Fruit fly (Drosophila melanogaster) whole organism, embryonic: ENCODE data around the gene Cpr64Ab.

ENCODE experiments used
- Adf1 ChIP-seq: fragments of 200-800 bp; sonication (Bioruptor generic); IDR thresholded peaks from 2 replicates; pipeline ENCODE4 v1.3.6; 2022; ENCODE audit warnings: missing biosample characterization, missing genetic modification characterization
- Awh ChIP-seq: fragments of 200-800 bp; sonication (Bioruptor generic); IDR thresholded peaks from 2 replicates; pipeline ENCODE4, ENCODE4 v1.3.6; 2022; ENCODE audit warnings: missing biosample characterization, missing genetic modification characterization
- BtbVII ChIP-seq: fragments of 200-800 bp; sonication (Bioruptor generic); optimal IDR thresholded peaks from 3 replicates; lab custom pipeline; 2017; ENCODE audit warnings: missing biosample characterization, mild to moderate bottlenecking, missing genetic modification characterization
- C15 ChIP-seq: fragments of 200-800 bp; sonication (Bioruptor generic); IDR thresholded peaks from 3 replicates; pipeline ENCODE4 v1.3.6; 2022; ENCODE audit warnings: missing biosample characterization, missing genetic modification characterization
- CG1024 ChIP-seq: fragments of 200-800 bp; sonication (Bioruptor generic); IDR thresholded peaks from 2 replicates; pipeline ENCODE4 v1.3.6; 2022; ENCODE audit warnings: missing biosample characterization, missing genetic modification characterization
- CG10959 ChIP-seq: fragments of 200-800 bp; sonication (Bioruptor generic); IDR thresholded peaks from 2 replicates; pipeline ENCODE4 v1.3.6; 2022; ENCODE audit warnings: missing biosample characterization, missing genetic modification characterization
- CG10979 ChIP-seq: fragments of 200-800 bp; sonication (Bioruptor generic); optimal IDR thresholded peaks from 2 replicates; lab custom pipeline; 2018; ENCODE audit warnings: missing biosample characterization, mild to moderate bottlenecking, missing genetic modification characterization, moderate library complexity
- CG11504 ChIP-seq: fragments of 200-800 bp; sonication (Bioruptor generic); optimal IDR thresholded peaks from 3 replicates; lab custom pipeline; 2019; ENCODE audit warnings: missing biosample characterization, mild to moderate bottlenecking, missing genetic modification characterization, moderate library complexity
- CG13424 ChIP-seq: fragments of 200-800 bp; sonication (Bioruptor generic); optimal IDR thresholded peaks from 2 replicates; lab custom pipeline; 2019; ENCODE audit warnings: missing biosample characterization, mild to moderate bottlenecking, missing genetic modification characterization, moderate library complexity
- CG14014 ChIP-seq: fragments of 200-800 bp; sonication (Bioruptor generic); IDR thresholded peaks from 2 replicates; pipeline ENCODE4 v1.3.6; 2022; ENCODE audit warnings: missing biosample characterization, missing genetic modification characterization
- CG14710 ChIP-seq: fragments of 200-800 bp; sonication (Bioruptor generic); optimal IDR thresholded peaks from 3 replicates; lab custom pipeline; 2019; ENCODE audit warnings: missing biosample characterization, mild to moderate bottlenecking, missing genetic modification characterization, moderate library complexity
- CG15479 ChIP-seq: fragments of 200-800 bp; sonication (Bioruptor generic); optimal IDR thresholded peaks from 3 replicates; lab custom pipeline; 2019; ENCODE audit warnings: missing biosample characterization, mild to moderate bottlenecking, missing genetic modification characterization, moderate library complexity
- CG16863 ChIP-seq: fragments of 200-800 bp; sonication (Bioruptor generic); optimal IDR thresholded peaks from 3 replicates; lab custom pipeline; 2016; ENCODE audit warnings: missing biosample characterization, missing genetic modification characterization
- CG17186 ChIP-seq: fragments of 200-800 bp; sonication (Bioruptor generic); optimal IDR thresholded peaks from 3 replicates; lab custom pipeline; 2017; ENCODE audit warnings: missing biosample characterization, missing genetic modification reagents, missing genetic modification characterization
- CG17385 ChIP-seq: fragments of 200-800 bp; sonication (Bioruptor generic); optimal IDR thresholded peaks from 3 replicates; lab custom pipeline; 2018; ENCODE audit warnings: missing biosample characterization, mild to moderate bottlenecking, missing genetic modification characterization
- CG2120 ChIP-seq: fragments of 200-800 bp; sonication (Bioruptor generic); optimal IDR thresholded peaks from 3 replicates; lab custom pipeline; 2016; ENCODE audit warnings: missing biosample characterization, missing genetic modification characterization
- CG31224 ChIP-seq: fragments of 200-800 bp; sonication (Bioruptor generic); IDR thresholded peaks from 2 replicates; pipeline ENCODE4 v1.3.6; 2022; ENCODE audit warnings: missing biosample characterization, missing genetic modification characterization
- CG3726 ChIP-seq: fragments of 200-800 bp; sonication (Bioruptor generic); IDR thresholded peaks from 3 replicates; pipeline ENCODE4, ENCODE4 v1.3.6; 2022; ENCODE audit warnings: missing biosample characterization, missing genetic modification characterization
- CG3838 ChIP-seq: fragments of 200-800 bp; sonication (Bioruptor generic); optimal IDR thresholded peaks from 3 replicates; lab custom pipeline; 2016; ENCODE audit warnings: missing biosample characterization, missing genetic modification characterization
- CG4424 ChIP-seq: fragments of 200-800 bp; sonication (Bioruptor generic); optimal IDR thresholded peaks from 3 replicates; lab custom pipeline; 2016; ENCODE audit warnings: missing biosample characterization, missing genetic modification characterization
- CG6683 ChIP-seq: fragments of 200-800 bp; sonication (Bioruptor generic); optimal IDR thresholded peaks from 2 replicates; lab custom pipeline; 2017; ENCODE audit warnings: missing biosample characterization, mild to moderate bottlenecking, missing genetic modification characterization, missing genetic modification reagents
- CG8089 ChIP-seq: fragments of 200-800 bp; sonication (Bioruptor generic); optimal IDR thresholded peaks from 3 replicates; lab custom pipeline; 2016; ENCODE audit warnings: missing biosample characterization, missing genetic modification characterization
- CG9215 ChIP-seq: fragments of 200-800 bp; sonication (Bioruptor generic); IDR thresholded peaks from 2 replicates; pipeline ENCODE4 v1.3.6; 2022; ENCODE audit warnings: missing biosample characterization, missing genetic modification characterization
- CG9932 ChIP-seq: fragments of 200-800 bp; sonication (Bioruptor generic); IDR thresholded peaks from 2 replicates; pipeline ENCODE4 v1.3.6; 2022; ENCODE audit warnings: missing biosample characterization, missing genetic modification characterization
- D19A ChIP-seq: fragments of 200-800 bp; optimal IDR thresholded peaks from 3 replicates; lab custom pipeline; 2019; ENCODE audit warnings: missing biosample characterization, mild to moderate bottlenecking, missing genetic modification characterization, moderate library complexity
- H2.0 ChIP-seq: fragments of 200-800 bp; sonication (Bioruptor generic); IDR thresholded peaks from 2 replicates; pipeline ENCODE4 v1.3.6; 2022; ENCODE audit warnings: missing biosample characterization, missing genetic modification characterization
- HLH54F ChIP-seq: fragments of 200-800 bp; sonication (Bioruptor generic); optimal IDR thresholded peaks from 3 replicates; lab custom pipeline; 2016; ENCODE audit warnings: missing biosample characterization, missing genetic modification characterization
- Jarid2 ChIP-seq: fragments of 200-800 bp; sonication (Bioruptor generic); optimal IDR thresholded peaks from 3 replicates; lab custom pipeline; 2017; ENCODE audit warnings: mild to moderate bottlenecking, missing biosample characterization, missing genetic modification reagents, missing genetic modification characterization
- Lim3 ChIP-seq: fragments of 200-800 bp; sonication (Bioruptor generic); IDR thresholded peaks from 2 replicates; pipeline ENCODE4 v1.3.6; 2022; ENCODE audit warnings: missing biosample characterization, missing genetic modification characterization
- Meics ChIP-seq: fragments of 200-800 bp; sonication (Bioruptor generic); optimal IDR thresholded peaks from 2 replicates; lab custom pipeline; 2017; ENCODE audit warnings: missing biosample characterization, mild to moderate bottlenecking, missing genetic modification characterization
- Mrtf ChIP-seq: fragments of 200-800 bp; sonication (Bioruptor generic); IDR thresholded peaks from 3 replicates; pipeline ENCODE4 v1.3.6; 2022; ENCODE audit warnings: missing biosample characterization, missing genetic modification characterization
- Nf-YB ChIP-seq: fragments of 200-800 bp; sonication (Bioruptor generic); optimal IDR thresholded peaks from 3 replicates; lab custom pipeline; 2019; ENCODE audit warnings: missing biosample characterization, mild to moderate bottlenecking, missing genetic modification characterization, moderate library complexity
- Poxn ChIP-seq: fragments of 200-800 bp; sonication (Bioruptor generic); IDR thresholded peaks from 2 replicates; pipeline ENCODE4 v1.3.6; 2022; ENCODE audit warnings: missing biosample characterization, missing genetic modification characterization
- Sox102F ChIP-seq: fragments of 200-800 bp; sonication (Bioruptor generic); optimal IDR thresholded peaks from 2 replicates; lab custom pipeline; 2018; ENCODE audit warnings: missing biosample characterization, mild to moderate bottlenecking, missing genetic modification characterization, moderate library complexity
- al ChIP-seq: fragments of 200-800 bp; sonication (Bioruptor generic); IDR thresholded peaks from 2 replicates; pipeline ENCODE4 v1.3.6; 2022; ENCODE audit warnings: missing biosample characterization, missing genetic modification characterization
- amos ChIP-seq: fragments of 200-800 bp; sonication (Bioruptor generic); IDR thresholded peaks from 2 replicates; pipeline ENCODE4 v1.3.6; 2022; ENCODE audit warnings: missing biosample characterization, missing genetic modification characterization; ENCODE audit not compliant: partially characterized antibody
- ase ChIP-seq: fragments of 200-800 bp; sonication (Bioruptor generic); IDR thresholded peaks from 3 replicates; pipeline ENCODE4 v1.3.6; 2022; ENCODE audit warnings: missing biosample characterization, missing genetic modification characterization
- btn ChIP-seq: fragments of 200-800 bp; sonication (Bioruptor generic); optimal IDR thresholded peaks from 2 replicates; lab custom pipeline; 2016; ENCODE audit warnings: missing biosample characterization, missing genetic modification characterization
- ems ChIP-seq: fragments of 200-800 bp; sonication (Bioruptor generic); optimal IDR thresholded peaks from 3 replicates; lab custom pipeline; 2016; ENCODE audit warnings: missing biosample characterization, missing genetic modification characterization
- lab ChIP-seq: fragments of 200-800 bp; sonication (Bioruptor generic); optimal IDR thresholded peaks from 3 replicates; lab custom pipeline; 2017; ENCODE audit warnings: missing biosample characterization, missing genetic modification characterization, mild to moderate bottlenecking, moderate library complexity, missing genetic modification reagents
- lilli ChIP-seq: fragments of 200-800 bp; sonication (Bioruptor generic); optimal IDR thresholded peaks from 3 replicates; lab custom pipeline; 2016; ENCODE audit warnings: missing biosample characterization, missing genetic modification characterization
- lola ChIP-seq, 3 experiments: fragments of >200 bp in 2 of 3; fragments of 200-800 bp in 1 of 3; sonication (Bioruptor generic) in 1 of 3; optimal IDR thresholded peaks; 2 replicates each; lab custom pipeline; 2017 to 2019; ENCODE audit warnings: missing biosample characterization in 3 of 3, missing genetic modification characterization in 3 of 3, mild to moderate bottlenecking in 1 of 3, moderate library complexity in 1 of 3
- mam ChIP-seq: fragments of 200-800 bp; sonication (Bioruptor generic); optimal IDR thresholded peaks from 3 replicates; lab custom pipeline; 2016; ENCODE audit warnings: missing biosample characterization, missing genetic modification characterization
- nerfin-1 ChIP-seq: fragments of 200-800 bp; sonication (Bioruptor generic); optimal IDR thresholded peaks from 3 replicates; lab custom pipeline; 2019; ENCODE audit warnings: missing biosample characterization, mild to moderate bottlenecking, missing genetic modification characterization, moderate library complexity
- oc ChIP-seq: fragments of 200-800 bp; sonication (Bioruptor generic); optimal IDR thresholded peaks from 2 replicates; lab custom pipeline; 2018; ENCODE audit warnings: missing biosample characterization, mild to moderate bottlenecking, missing genetic modification characterization, moderate library complexity
- pb ChIP-seq: fragments of 200-800 bp; sonication (Bioruptor generic); optimal IDR thresholded peaks from 3 replicates; lab custom pipeline; 2016; ENCODE audit warnings: missing biosample characterization, missing genetic modification characterization
- seq ChIP-seq: fragments of 200-800 bp; sonication (Bioruptor generic); IDR thresholded peaks from 2 replicates; pipeline ENCODE4 v1.3.6; 2022; ENCODE audit warnings: missing biosample characterization, missing genetic modification characterization
- so ChIP-seq: fragments of 200-800 bp; sonication (Bioruptor generic); IDR thresholded peaks from 3 replicates; pipeline ENCODE4 v1.3.6; 2022; ENCODE audit warnings: missing biosample characterization, missing genetic modification characterization
- tna ChIP-seq: fragments of 200-800 bp; sonication (Bioruptor generic); IDR thresholded peaks from 2 replicates; pipeline ENCODE4 v1.3.6; 2022; ENCODE audit warnings: missing biosample characterization, missing genetic modification characterization; ENCODE audit not compliant: partially characterized antibody
- wdn ChIP-seq: fragments of 200-800 bp; sonication (Bioruptor generic); IDR thresholded peaks from 2 replicates; pipeline ENCODE4 v1.3.6; 2022; ENCODE audit warnings: missing biosample characterization, missing genetic modification characterization

Cpr64Ab gene

DNA sequence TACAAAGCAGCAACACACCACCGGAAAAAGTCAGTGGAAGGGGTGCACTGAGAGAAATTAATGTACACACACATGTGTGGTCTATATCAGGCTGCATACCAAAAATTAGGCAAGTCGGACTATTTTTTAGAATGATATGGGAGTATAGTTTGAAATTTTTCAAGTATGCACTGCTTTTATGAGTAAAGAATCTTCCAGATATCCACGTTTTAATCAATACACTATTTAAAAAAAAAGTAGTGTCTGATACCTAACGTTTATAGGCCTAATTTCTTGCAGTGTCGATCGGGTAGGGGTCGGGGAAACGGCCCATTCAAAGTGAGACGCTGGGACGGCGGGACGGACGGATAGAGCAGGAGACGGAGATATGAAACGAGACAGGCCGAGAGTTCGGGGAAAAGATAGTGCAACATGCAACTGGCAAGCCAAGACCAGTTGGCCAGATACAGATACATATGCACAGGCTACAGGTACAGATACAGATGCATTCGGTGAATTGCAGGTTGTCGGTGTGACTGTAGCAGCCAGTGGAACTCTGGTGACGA lies 19.1 kb upstream of the Cpr64Ab start (continued):
- TF ChIP-seq CG17186 (GFP tag; lab: Kevin White, UChicago) (peak; percentile 79), Poxn (no peak), so (peak; percentile 90), BtbVII (GFP tag; lab: Kevin White, UChicago) (peak; percentile 79), CG16863 (GFP tag; lab: Kevin White, UChicago) (peak; percentile 94), CG10959 (peak; percentile 95), seq (peak; percentile 77), wdn (GFP tag; lab: Robert Waterston, UW) (no peak), Adf1 (GFP tag; lab: Robert Waterston, UW) (no peak), Meics (GFP tag; lab: Kevin White, UChicago) (peak; percentile 67), nerfin-1 (tag; lab: Kevin White, UChicago) (peak; percentile 93), Sox102F (GFP tag; lab: Kevin White, UChicago) (peak; percentile 96), Jarid2 (GFP tag; lab: Kevin White, UChicago) (peak; percentile 69), lola (GFP tag; optimal IDR thresholded peaks at IDR 0.05; lab: Kevin White, UChicago) (peak in 1 of 3 experiments; percentile 99), C15 (GFP tag; lab: Robert Waterston, UW) (no peak), CG14710 (tag; lab: Kevin White, UChicago) (peak; percentile 97), amos (GFP tag; lab: Robert Waterston, UW) (no peak), H2.0 (GFP tag; lab: Robert Waterston, UW) (peak; percentile 78), CG10979 (peak; percentile 98), Nf-YB (GFP tag; lab: Kevin White, UChicago) (peak; percentile 82), tna (GFP tag; lab: Robert Waterston, UW) (no peak), lilli (GFP tag; lab: Kevin White, UChicago) (peak; percentile 85), Awh (peak; percentile 76; the same call in 1 of the 2 replicates), CG17385 (GFP tag; lab: Kevin White, UChicago) (peak; percentile 86), CG2120 (GFP tag; lab: Kevin White, UChicago) (peak; percentile 43), CG8089 (peak; percentile 94), CG11504 (peak; percentile 95), CG9215 (GFP tag; lab: Robert Waterston, UW) (peak; percentile 73), al (GFP tag; lab: Robert Waterston, UW) (0 out of 2 replicates have a peak, but pooled peaks have one; percentile 15), pb (GFP tag; lab: Kevin White, UChicago) (peak; percentile 92), oc (tag; lab: Kevin White, UChicago) (peak; percentile 91), lab (GFP tag; lab: Kevin White, UChicago) (peak; percentile 85), CG13424 (tag; lab: Kevin White, UChicago) (peak; percentile 95), btn (peak; percentile 94), CG1024 (GFP tag; lab: Robert Waterston, UW) (peak; percentile 66), ems (GFP tag; lab: Kevin White, UChicago) (peak; percentile 91), D19A (tag; lab: Kevin White, UChicago) (peak; percentile 93), CG9932 (GFP tag; lab: Robert Waterston, UW) (no peak), CG31224 (GFP tag; lab: Robert Waterston, UW) (peak; percentile 45; the same call in 1 of the 2 replicates), CG3838 (peak; percentile 72), Mrtf (GFP tag; lab: Robert Waterston, UW) (peak; percentile 83), CG6683 (GFP tag; lab: Kevin White, UChicago) (peak; percentile 70), CG4424 (GFP tag; lab: Kevin White, UChicago) (peak; percentile 96), CG3726 (peak; percentile 86; the same call in 2 of the 3 replicates), CG15479 (peak; percentile 97), Lim3 (GFP tag; lab: Robert Waterston, UW) (0 out of 2 replicates have a peak, but pooled peaks have one; percentile 56), CG14014 (GFP tag; lab: Robert Waterston, UW) (peak; percentile 43; the same call in 1 of the 2 replicates), ase (GFP tag; lab: Robert Waterston, UW) (peak; percentile 88; the same call in 2 of the 3 replicates), HLH54F (GFP tag; lab: Kevin White, UChicago) (peak; percentile 85), mam (GFP tag; lab: Kevin White, UChicago) (peak; percentile 78)
